Worm (Caenorhabditis elegans) whole organism, L1 larva: ENCODE results near the gene lrpc-1.

ENCODE experiments used
- C16A3.4 ChIP-seq: fragments of 150-350 bp; optimal IDR thresholded peaks from 2 replicates; lab custom pipeline; 2014; ENCODE audit warnings: missing biosample characterization, missing genetic modification characterization
- F16B12.6 ChIP-seq: fragments of 150-350 bp; optimal IDR thresholded peaks from 2 replicates; lab custom pipeline; 2014; ENCODE audit warnings: missing biosample characterization, missing genetic modification characterization
- aha-1 ChIP-seq: fragments of 150-350 bp; optimal IDR thresholded peaks from 2 replicates; lab custom pipeline; 2014; ENCODE audit warnings: missing biosample characterization, missing genetic modification characterization
- alr-1 ChIP-seq: fragments of 200-800 bp; sonication (Bioruptor generic); optimal IDR thresholded peaks from 2 replicates; lab custom pipeline; 2018; ENCODE audit warnings: borderline replicate concordance, mild to moderate bottlenecking, missing genetic modification characterization, missing compliant biosample characterization
- ama-1 ChIP-seq: fragments of 150-350 bp; optimal IDR thresholded peaks from 2 replicates; lab custom pipeline; 2014
- blmp-1 ChIP-seq: fragments of 150-350 bp; optimal IDR thresholded peaks from 2 replicates; lab custom pipeline; 2014; ENCODE audit warnings: missing biosample characterization, missing genetic modification characterization
- ceh-63 ChIP-seq: fragments of 200-800 bp; sonication (Bioruptor generic); optimal IDR thresholded peaks from 2 replicates; lab custom pipeline; 2018; ENCODE audit warnings: mild to moderate bottlenecking, missing genetic modification characterization, missing compliant biosample characterization
- ceh-8 ChIP-seq: fragments of 200-800 bp; sonication (Bioruptor generic); optimal IDR thresholded peaks from 2 replicates; lab custom pipeline; 2018; ENCODE audit warnings: mild to moderate bottlenecking, missing genetic modification characterization, moderate library complexity, missing compliant biosample characterization
- ceh-88 ChIP-seq: fragments of 200-800 bp; sonication (Bioruptor generic); IDR thresholded peaks from 2 replicates; pipeline ENCODE4 v1.3.6; 2022; ENCODE audit warnings: missing genetic modification characterization, missing compliant biosample characterization
- ceh-90 ChIP-seq: sonication (generic microtip); optimal IDR thresholded peaks from 2 replicates; lab custom pipeline; 2016; ENCODE audit warnings: missing genetic modification characterization, missing compliant biosample characterization
- ces-1 ChIP-seq: fragments of 150-350 bp; optimal IDR thresholded peaks from 2 replicates; lab custom pipeline; 2014; ENCODE audit warnings: missing biosample characterization, missing genetic modification reagents, missing genetic modification characterization
- efl-1 ChIP-seq, 4 experiments: fragments of 150-350 bp; optimal IDR thresholded peaks in 3 of 4; peaks in 1 of 4; 1 replicate in 1 of 4; 2 replicates in 3 of 4; lab custom pipeline; 2014; ENCODE audit warnings: missing biosample characterization in 2 of 4, missing genetic modification characterization in 2 of 4, missing genetic modification reagents in 2 of 4
- egl-27 ChIP-seq, 2 experiments: fragments of 150-350 bp in 1 of 2; sonication (generic microtip); optimal IDR thresholded peaks; 3 replicates each; lab custom pipeline; 2017 to 2018; ENCODE audit warnings: missing biosample characterization in 2 of 2, missing genetic modification characterization in 2 of 2, missing genetic modification reagents in 2 of 2
- fkh-8 ChIP-seq: sonication (generic microtip); optimal IDR thresholded peaks from 2 replicates; lab custom pipeline; 2016; ENCODE audit warnings: mild to moderate bottlenecking, missing genetic modification characterization, missing compliant biosample characterization
- grh-1 ChIP-seq: fragments of 200-800 bp; sonication (Bioruptor generic); IDR thresholded peaks from 2 replicates; pipeline ENCODE4 v1.3.6; 2022; ENCODE audit warnings: missing genetic modification reagents, missing genetic modification characterization, missing compliant biosample characterization
- hlh-17 ChIP-seq: fragments of 200-800 bp; sonication (Bioruptor generic); optimal IDR thresholded peaks from 2 replicates; lab custom pipeline; 2018; ENCODE audit warnings: missing genetic modification characterization, mild to moderate bottlenecking, missing compliant biosample characterization, moderate library complexity, borderline replicate concordance
- irx-1 ChIP-seq: sonication (generic microtip); optimal IDR thresholded peaks from 2 replicates; lab custom pipeline; 2016; ENCODE audit warnings: missing genetic modification characterization, missing compliant biosample characterization
- isw-1 ChIP-seq: fragments of 200-800 bp; sonication (Bioruptor generic); IDR thresholded peaks from 2 replicates; pipeline ENCODE4 v1.3.6; 2022; ENCODE audit warnings: missing genetic modification characterization, missing compliant biosample characterization
- lin-15B ChIP-seq: fragments of 150-350 bp; sonication (generic microtip); optimal IDR thresholded peaks from 3 replicates; lab custom pipeline; 2014; ENCODE audit warnings: missing biosample characterization, missing genetic modification characterization
- lir-3 ChIP-seq: sonication (generic microtip); optimal IDR thresholded peaks from 2 replicates; lab custom pipeline; 2016; ENCODE audit warnings: mild to moderate bottlenecking, missing genetic modification characterization, moderate library complexity, missing compliant biosample characterization; ENCODE audit not compliant: poor library complexity
- mab-9 ChIP-seq: fragments of 200-800 bp; sonication (Bioruptor generic); IDR thresholded peaks from 2 replicates; pipeline ENCODE4 v1.3.6; 2022; ENCODE audit warnings: missing genetic modification reagents, missing genetic modification characterization, missing compliant biosample characterization
- mef-2 ChIP-seq: fragments of 150-350 bp; optimal IDR thresholded peaks from 2 replicates; lab custom pipeline; 2014; ENCODE audit warnings: missing biosample characterization, missing genetic modification characterization
- nhr-11 ChIP-seq: fragments of 150-350 bp; optimal IDR thresholded peaks from 2 replicates; lab custom pipeline; 2014; ENCODE audit warnings: missing biosample characterization, missing genetic modification characterization
- nhr-20 ChIP-seq: sonication (generic microtip); optimal IDR thresholded peaks from 2 replicates; lab custom pipeline; 2016; ENCODE audit warnings: mild to moderate bottlenecking, missing genetic modification characterization, missing compliant biosample characterization
- nhr-28 ChIP-seq: fragments of 150-350 bp; optimal IDR thresholded peaks from 2 replicates; lab custom pipeline; 2014; ENCODE audit warnings: missing biosample characterization, missing genetic modification characterization
- nhr-47 ChIP-seq: sonication (generic microtip); optimal IDR thresholded peaks from 2 replicates; lab custom pipeline; 2016; ENCODE audit warnings: mild to moderate bottlenecking, missing genetic modification characterization, moderate library complexity, missing compliant biosample characterization
- nhr-76 ChIP-seq: sonication (generic microtip); optimal IDR thresholded peaks from 2 replicates; lab custom pipeline; 2017; ENCODE audit warnings: missing biosample characterization, missing genetic modification characterization
- nhr-77 ChIP-seq: fragments of 150-350 bp; optimal IDR thresholded peaks from 2 replicates; lab custom pipeline; 2014; ENCODE audit warnings: missing biosample characterization, missing genetic modification characterization
- nhr-90 ChIP-seq: sonication (generic microtip); optimal IDR thresholded peaks from 2 replicates; lab custom pipeline; 2016; ENCODE audit warnings: mild to moderate bottlenecking, missing genetic modification characterization, missing compliant biosample characterization; ENCODE audit not compliant: poor library complexity
- pag-3 ChIP-seq: sonication (generic microtip); optimal IDR thresholded peaks from 2 replicates; lab custom pipeline; 2017; ENCODE audit warnings: missing genetic modification characterization, mild to moderate bottlenecking, missing compliant biosample characterization, antibody characterized with exemption, borderline replicate concordance; ENCODE audit not compliant: insufficient read depth
- pax-3 ChIP-seq: fragments of 200-800 bp; sonication (Bioruptor generic); optimal IDR thresholded peaks from 2 replicates; lab custom pipeline; 2018; ENCODE audit warnings: mild to moderate bottlenecking, missing genetic modification characterization, moderate library complexity, missing compliant biosample characterization
- pqm-1 ChIP-seq: sonication (generic microtip); optimal IDR thresholded peaks from 3 replicates; lab custom pipeline; 2017; ENCODE audit warnings: missing biosample characterization, missing genetic modification characterization
- rnt-1 ChIP-seq: sonication (generic microtip); optimal IDR thresholded peaks from 2 replicates; lab custom pipeline; 2016; ENCODE audit warnings: mild to moderate bottlenecking, missing genetic modification characterization, moderate library complexity, missing compliant biosample characterization
- skn-1 ChIP-seq: fragments of 150-350 bp; optimal IDR thresholded peaks from 2 replicates; lab custom pipeline; 2014; ENCODE audit warnings: missing biosample characterization, missing genetic modification characterization
- snpc-4 ChIP-seq: fragments of 150-350 bp; optimal IDR thresholded peaks from 2 replicates; lab custom pipeline; 2014; ENCODE audit warnings: missing biosample characterization, missing genetic modification characterization
- snu-23 ChIP-seq: sonication (generic microtip); optimal IDR thresholded peaks from 2 replicates; lab custom pipeline; 2016; ENCODE audit warnings: missing genetic modification characterization, missing compliant biosample characterization
- sox-4 ChIP-seq: sonication (generic microtip); optimal IDR thresholded peaks from 2 replicates; lab custom pipeline; 2016; ENCODE audit warnings: missing genetic modification characterization, missing compliant biosample characterization
- sptf-1 ChIP-seq: fragments of 150-350 bp; optimal IDR thresholded peaks from 2 replicates; lab custom pipeline; 2014; ENCODE audit warnings: missing biosample characterization, missing genetic modification characterization
- sup-37 ChIP-seq: fragments of 200-800 bp; sonication (Bioruptor generic); optimal IDR thresholded peaks from 2 replicates; lab custom pipeline; 2018; ENCODE audit warnings: mild to moderate bottlenecking, missing genetic modification characterization, missing compliant biosample characterization
- tbx-2 ChIP-seq: sonication (generic microtip); optimal IDR thresholded peaks from 2 replicates; lab custom pipeline; 2016; ENCODE audit warnings: missing genetic modification characterization, missing compliant biosample characterization
- unc-62 ChIP-seq: fragments of 150-350 bp; optimal IDR thresholded peaks from 2 replicates; lab custom pipeline; 2014; ENCODE audit warnings: missing biosample characterization, missing genetic modification reagents, missing genetic modification characterization
- unc-98 ChIP-seq: fragments of 200-800 bp; sonication (Bioruptor generic); IDR thresholded peaks from 2 replicates; pipeline ENCODE4 v1.3.6; 2022; ENCODE audit warnings: missing genetic modification characterization, missing compliant biosample characterization
- zip-4 ChIP-seq: fragments of 200-800 bp; sonication (Bioruptor generic); optimal IDR thresholded peaks from 2 replicates; lab custom pipeline; 2018; ENCODE audit warnings: mild to moderate bottlenecking, missing genetic modification characterization, moderate library complexity, missing compliant biosample characterization
- ztf-4 ChIP-seq: fragments of 150-350 bp; optimal IDR thresholded peaks from 2 replicates; lab custom pipeline; 2014; ENCODE audit warnings: missing biosample characterization, missing genetic modification characterization

Gene lrpc-1

DNA sequence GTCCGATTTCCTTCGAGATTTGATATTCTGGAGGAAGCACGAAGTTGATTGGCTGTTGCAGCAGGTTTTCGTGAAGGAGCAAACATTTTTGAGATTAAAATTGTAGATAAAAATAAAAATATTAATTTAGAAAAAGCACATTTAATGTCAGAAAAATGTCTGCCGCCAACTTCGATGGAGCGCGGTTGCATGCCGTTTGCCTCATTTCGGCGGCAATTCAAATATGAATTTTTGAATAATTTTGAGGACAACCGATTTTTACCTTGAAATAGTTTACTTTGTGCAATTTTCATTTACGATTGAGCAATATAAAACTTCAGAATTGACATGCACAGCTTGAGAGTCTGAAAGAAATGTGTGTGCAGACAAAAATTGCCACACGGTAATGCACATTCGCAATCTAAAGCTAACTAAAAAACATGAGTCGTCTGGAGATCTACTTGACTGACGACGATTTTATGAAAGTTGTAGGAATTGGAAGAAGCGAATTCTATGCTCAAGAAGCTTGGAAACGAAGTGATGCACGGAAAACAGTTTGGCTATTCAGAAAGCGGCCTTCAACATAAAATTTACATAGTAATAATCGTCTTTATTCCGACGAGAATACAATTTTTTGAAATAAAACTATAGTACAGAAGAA lies 16.5 kb downstream of the lrpc-1 start, which contains the start of gene zhit-1 (continued):
- TF ChIP-seq skn-1 (tag; lab: Kevin White, UChicago) (peak; percentile 36), nhr-20 (tag; lab: Kevin White, UChicago) (peak; percentile 1), nhr-47 (tag; lab: Kevin White, UChicago) (peak; percentile 52)
- TF ChIP-seq, all 84 proteins: peak for 23

DNA sequence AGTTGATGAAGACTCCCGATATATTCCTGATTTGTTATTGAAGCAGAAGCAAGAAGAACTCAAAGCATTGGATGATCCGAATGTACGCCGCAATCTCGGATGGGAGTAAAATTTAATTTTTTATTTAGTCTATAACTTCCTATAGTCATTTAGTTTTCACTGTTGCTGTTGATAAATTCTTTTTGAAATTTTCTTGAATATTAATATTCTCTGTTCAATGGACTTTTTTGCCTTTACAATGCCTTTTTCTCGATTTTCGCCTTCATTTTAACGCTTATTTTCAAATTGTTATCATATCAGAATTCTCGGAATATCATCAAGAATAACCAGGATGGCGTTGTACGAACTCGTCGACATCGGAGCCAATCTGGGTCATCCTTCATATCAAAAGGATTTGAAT lies 18.7 kb downstream of the lrpc-1 start, which contains the start of gene crn-2:
Gene crn-2 (plus strand): TSS at position 301 of the 400 bp plus-strand sequence.
- no peak for TF ChIP-seq alr-1
- TF ChIP-seq irx-1 (tag; lab: Kevin White, UChicago): no peak
- no peak for TF ChIP-seq pqm-1 (tag; lab: Kevin White, UChicago)
- no peak for TF ChIP-seq nhr-77 (tag; lab: Kevin White, UChicago)
- no peak for TF ChIP-seq ceh-88 (GFP tag; lab: Robert Waterston, UW)
- TF ChIP-seq fkh-8 (tag; lab: Kevin White, UChicago): no peak
- no peak for TF ChIP-seq unc-62 (GFP tag; lab: Kevin White, UChicago)
- no peak for TF ChIP-seq mab-9
- TF ChIP-seq efl-1 (optimal IDR thresholded peaks at IDR 0.05; lab: Kevin White, UChicago): no peak
- no peak for TF ChIP-seq efl-1 (GFP tag; optimal IDR thresholded peaks at IDR 0.05 in 1 of 2; lab: Kevin White, UChicago)
- no peak for TF ChIP-seq nhr-90 (tag; lab: Kevin White, UChicago)
- no peak for TF ChIP-seq tbx-2 (tag; lab: Kevin White, UChicago)
- no peak for TF ChIP-seq sup-37 (GFP tag; lab: Kevin White, UChicago)
- no peak for TF ChIP-seq ceh-63
- no peak for TF ChIP-seq nhr-76 (tag; lab: Kevin White, UChicago)
- no peak for TF ChIP-seq snpc-4 (tag; lab: Kevin White, UChicago)
- TF ChIP-seq sptf-1 (tag; lab: Kevin White, UChicago): no peak
- no peak for TF ChIP-seq pag-3 (tag; lab: Kevin White, UChicago)
- no peak for TF ChIP-seq lir-3 (tag; lab: Kevin White, UChicago)
- no peak for TF ChIP-seq sox-4 (tag; lab: Kevin White, UChicago)
- no peak for TF ChIP-seq aha-1 (tag; lab: Kevin White, UChicago)
- TF ChIP-seq, all 84 proteins: peak for 0

DNA sequence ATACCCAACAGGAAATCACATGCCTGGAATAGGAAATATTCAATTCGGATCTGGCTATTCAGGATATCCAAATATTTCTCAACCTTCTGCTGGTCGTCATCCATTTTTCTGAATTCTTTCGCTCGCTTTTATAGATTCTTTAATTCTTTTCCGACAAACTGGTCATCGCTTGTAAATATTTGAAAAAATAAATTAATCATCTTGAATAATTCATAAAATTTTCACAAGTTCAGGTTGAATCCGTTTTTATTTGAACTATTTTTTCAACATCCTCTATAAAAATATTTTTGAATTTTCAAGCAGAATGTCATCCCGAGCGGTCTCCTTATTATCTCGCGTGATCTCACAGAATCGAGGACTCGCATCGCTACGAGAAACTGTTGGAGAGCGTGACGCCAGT lies 19.6 kb downstream of the lrpc-1 start, which contains the start of gene mrpl-48:
Gene mrpl-48 (plus strand): TSS at position 301 of the 400 bp plus-strand sequence.
- TF ChIP-seq mab-9 (no peak), mef-2 (tag; lab: Kevin White, UChicago) (no peak)
- TF ChIP-seq, all 84 proteins: peak for 0

DNA sequence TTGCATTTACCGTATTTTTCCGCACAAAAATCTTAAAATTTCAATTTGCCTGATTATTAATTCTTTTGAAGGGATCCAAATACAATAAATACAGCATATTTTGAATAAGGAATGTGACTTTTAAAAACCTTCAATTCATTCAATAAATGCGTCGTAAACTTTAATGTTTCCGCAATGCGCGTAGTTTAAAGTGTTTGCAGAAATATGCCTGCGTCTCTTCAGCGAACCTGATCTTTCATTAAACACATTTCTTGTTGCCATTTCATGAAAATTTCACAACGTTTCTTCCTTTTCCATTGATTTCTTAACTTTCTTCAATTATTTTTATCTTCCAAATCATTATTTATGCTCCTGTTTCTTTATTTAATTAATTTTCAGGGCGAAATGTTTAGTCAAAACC lies 20.7 kb downstream of the lrpc-1 start, which contains the start of gene vps-37:
Gene vps-37 (plus strand): TSS at position 378 of the 400 bp plus-strand sequence.
- TF ChIP-seq ces-1 (GFP tag; lab: Kevin White, UChicago): peak; percentile 50
- TF ChIP-seq unc-98 (GFP tag; lab: Robert Waterston, UW): no peak
- no peak for TF ChIP-seq ceh-90
- peak; percentile 77 for TF ChIP-seq tbx-2 (tag; lab: Kevin White, UChicago)
- peak; percentile 57 for TF ChIP-seq skn-1 (tag; lab: Kevin White, UChicago)
- TF ChIP-seq snpc-4 (tag; lab: Kevin White, UChicago): peak; percentile 85
- TF ChIP-seq ama-1 (lab: Kevin White, UChicago): peak; percentile 25
- no peak for TF ChIP-seq pax-3 (tag; lab: Kevin White, UChicago)
- TF ChIP-seq lin-15B (tag; lab: Kevin White, UChicago): peak; percentile 78
- peak; percentile 61; the same call in 1 of the 2 replicates for TF ChIP-seq isw-1 (GFP tag; lab: Robert Waterston, UW)
- peak; percentile 82 for TF ChIP-seq nhr-47 (tag; lab: Kevin White, UChicago)
- peak; percentile 86 for TF ChIP-seq rnt-1 (tag; lab: Kevin White, UChicago)
- TF ChIP-seq sox-4 (tag; lab: Kevin White, UChicago): peak; percentile 35
- TF ChIP-seq grh-1 (GFP tag; lab: Robert Waterston, UW): peak; percentile 56; the same call in 1 of the 2 replicates
- TF ChIP-seq hlh-17: no peak
- TF ChIP-seq nhr-11 (tag; lab: Kevin White, UChicago): peak; percentile 33
- TF ChIP-seq nhr-77 (tag; lab: Kevin White, UChicago): no peak
- TF ChIP-seq egl-27 (tag; optimal IDR thresholded peaks at IDR 0.05; lab: Kevin White, UChicago): no peak
- peak; percentile 99 for TF ChIP-seq F16B12.6
- TF ChIP-seq blmp-1 (tag; lab: Kevin White, UChicago): peak; percentile 62
- TF ChIP-seq zip-4 (GFP tag; lab: Kevin White, UChicago): no peak
- TF ChIP-seq ceh-8 (GFP tag; lab: Kevin White, UChicago): peak; percentile 20
- no peak for TF ChIP-seq unc-62 (GFP tag; lab: Kevin White, UChicago)
- TF ChIP-seq sptf-1 (tag; lab: Kevin White, UChicago): no peak
- TF ChIP-seq nhr-28: no peak
- TF ChIP-seq snu-23: peak; percentile 88
- TF ChIP-seq C16A3.4 (tag; lab: Kevin White, UChicago): peak; percentile 87
- peak; percentile 79 for TF ChIP-seq nhr-20 (tag; lab: Kevin White, UChicago)
- peak; percentile 69 for TF ChIP-seq ztf-4 (tag; lab: Kevin White, UChicago)
